Fruit fly (Drosophila melanogaster) whole organism, embryonic: Measurements from ENCODE around the gene CG42495.

Experiments
- Abd-B ChIP-seq: fragments of 200-800 bp; sonication (Bioruptor generic); optimal IDR thresholded peaks from 2 replicates; lab custom pipeline; 2018; ENCODE audit warnings: missing biosample characterization, mild to moderate bottlenecking, missing genetic modification characterization, moderate library complexity
- Bteb2 ChIP-seq: fragments of 200-800 bp; sonication (Bioruptor generic); optimal IDR thresholded peaks from 2 replicates; lab custom pipeline; 2016; ENCODE audit warnings: missing biosample characterization, missing genetic modification characterization
- CG12104 ChIP-seq: fragments of 200-800 bp; sonication (Bioruptor generic); optimal IDR thresholded peaks from 3 replicates; lab custom pipeline; 2016; ENCODE audit warnings: missing biosample characterization, missing genetic modification characterization
- CG12391 ChIP-seq: fragments of 200-800 bp; sonication (Bioruptor generic); optimal IDR thresholded peaks from 3 replicates; lab custom pipeline; 2018; ENCODE audit warnings: missing biosample characterization, mild to moderate bottlenecking, missing genetic modification characterization, moderate library complexity
- CG13296 ChIP-seq: fragments of 200-800 bp; sonication (Bioruptor generic); optimal IDR thresholded peaks from 3 replicates; lab custom pipeline; 2018; ENCODE audit warnings: missing biosample characterization, mild to moderate bottlenecking, missing genetic modification characterization
- CG14014 ChIP-seq: fragments of 200-800 bp; sonication (Bioruptor generic); IDR thresholded peaks from 2 replicates; pipeline ENCODE4 v1.3.6; 2022; ENCODE audit warnings: missing biosample characterization, missing genetic modification characterization
- CG15011 ChIP-seq: fragments of 200-800 bp; sonication (Bioruptor generic); optimal IDR thresholded peaks from 3 replicates; lab custom pipeline; 2018; ENCODE audit warnings: missing biosample characterization, mild to moderate bottlenecking, missing genetic modification characterization
- CG2889 ChIP-seq: fragments of 200-800 bp; sonication (Bioruptor generic); IDR thresholded peaks from 3 replicates; pipeline ENCODE4 v1.3.6; 2022; ENCODE audit warnings: missing biosample characterization, missing genetic modification characterization
- CG32767 ChIP-seq: fragments of 200-800 bp; sonication (Bioruptor generic); IDR thresholded peaks from 2 replicates; pipeline ENCODE4 v1.3.6; 2022; ENCODE audit warnings: missing biosample characterization, missing genetic modification characterization
- CG4617 ChIP-seq: fragments of 200-800 bp; sonication (Bioruptor generic); optimal IDR thresholded peaks from 3 replicates; lab custom pipeline; 2016; ENCODE audit warnings: missing biosample characterization, missing genetic modification characterization, borderline replicate concordance
- CG4854 ChIP-seq: fragments of 200-800 bp; sonication (Bioruptor generic); optimal IDR thresholded peaks from 2 replicates; lab custom pipeline; 2016; ENCODE audit warnings: missing biosample characterization, missing genetic modification characterization, inconsistent platforms
- CG6683 ChIP-seq: fragments of 200-800 bp; sonication (Bioruptor generic); optimal IDR thresholded peaks from 2 replicates; lab custom pipeline; 2017; ENCODE audit warnings: missing biosample characterization, mild to moderate bottlenecking, missing genetic modification characterization, missing genetic modification reagents
- CG7372 ChIP-seq: fragments of 200-800 bp; sonication (Bioruptor generic); IDR thresholded peaks from 2 replicates; pipeline ENCODE4 v1.3.6; 2022; ENCODE audit warnings: missing biosample characterization, missing genetic modification characterization
- CG7745 ChIP-seq: fragments of 200-800 bp; sonication (Bioruptor generic); optimal IDR thresholded peaks from 2 replicates; lab custom pipeline; 2018; ENCODE audit warnings: missing biosample characterization, mild to moderate bottlenecking, missing genetic modification characterization, moderate library complexity
- CG7786 ChIP-seq: fragments of 200-800 bp; sonication (Bioruptor generic); optimal IDR thresholded peaks from 2 replicates; lab custom pipeline; 2016; ENCODE audit warnings: missing biosample characterization, missing genetic modification characterization
- CG8290 ChIP-seq, 3 experiments: fragments of 200-800 bp; sonication (Bioruptor generic); optimal IDR thresholded peaks; 2 replicates each; lab custom pipeline; 2016 to 2019; ENCODE audit warnings: missing biosample characterization in 3 of 3, missing genetic modification characterization in 3 of 3, mild to moderate bottlenecking in 2 of 3, moderate library complexity in 1 of 3
- CG8478 ChIP-seq: fragments of >200 bp; optimal IDR thresholded peaks from 2 replicates; lab custom pipeline; 2018
- CG8924 ChIP-seq: fragments of 200-800 bp; optimal IDR thresholded peaks from 3 replicates; lab custom pipeline; 2019; ENCODE audit warnings: missing biosample characterization, mild to moderate bottlenecking, missing genetic modification characterization, moderate library complexity
- CTCF ChIP-seq: fragments of 200-800 bp; sonication (Bioruptor generic); optimal IDR thresholded peaks from 2 replicates; lab custom pipeline; 2017; ENCODE audit warnings: missing biosample characterization, mild to moderate bottlenecking, missing genetic modification characterization, moderate library complexity
- CrebB ChIP-seq: fragments of 200-800 bp; sonication (Bioruptor generic); optimal IDR thresholded peaks from 3 replicates; lab custom pipeline; 2018; ENCODE audit warnings: missing biosample characterization, mild to moderate bottlenecking, missing genetic modification characterization
- Dref ChIP-seq: fragments of 200-800 bp; sonication (Bioruptor generic); IDR thresholded peaks from 2 replicates; pipeline ENCODE4 v1.3.6; 2022; ENCODE audit warnings: missing biosample characterization, missing genetic modification characterization
- Ets65A ChIP-seq: fragments of 200-800 bp; sonication (Bioruptor generic); peaks from one replicate; lab custom pipeline; 2016; ENCODE audit warnings: missing biosample characterization, missing genetic modification characterization
- Gsc ChIP-seq: fragments of 200-800 bp; sonication (Bioruptor generic); IDR thresholded peaks from 2 replicates; pipeline ENCODE4 v1.3.6; 2022; ENCODE audit warnings: missing biosample characterization, missing genetic modification characterization
- Hand ChIP-seq: fragments of 200-800 bp; sonication (Bioruptor generic); optimal IDR thresholded peaks from 2 replicates; lab custom pipeline; 2017; ENCODE audit warnings: mild to moderate bottlenecking, missing biosample characterization, missing genetic modification reagents, missing genetic modification characterization
- Hr3 ChIP-seq: fragments of 200-800 bp; sonication (Bioruptor generic); optimal IDR thresholded peaks from 3 replicates; lab custom pipeline; 2016; ENCODE audit warnings: missing biosample characterization, missing genetic modification characterization
- Hsf ChIP-seq: fragments of 200-800 bp; sonication (Bioruptor generic); optimal IDR thresholded peaks from 3 replicates; lab custom pipeline; 2016; ENCODE audit warnings: missing biosample characterization, missing genetic modification characterization
- Mes4 ChIP-seq: fragments of 200-800 bp; sonication (Bioruptor generic); optimal IDR thresholded peaks from 2 replicates; lab custom pipeline; 2016; ENCODE audit warnings: missing biosample characterization, missing genetic modification characterization
- Pdp1 ChIP-seq, 2 experiments: fragments of 200-800 bp; sonication (Bioruptor generic); optimal IDR thresholded peaks; 3 replicates each; lab custom pipeline; 2016; ENCODE audit warnings: missing biosample characterization in 2 of 2, missing genetic modification characterization in 2 of 2, mild to moderate bottlenecking in 1 of 2, moderate library complexity in 1 of 2
- Sox102F ChIP-seq: fragments of 200-800 bp; sonication (Bioruptor generic); optimal IDR thresholded peaks from 2 replicates; lab custom pipeline; 2018; ENCODE audit warnings: missing biosample characterization, mild to moderate bottlenecking, missing genetic modification characterization, moderate library complexity
- TFAM ChIP-seq: fragments of 200-800 bp; sonication (Bioruptor generic); optimal IDR thresholded peaks from 2 replicates; lab custom pipeline; 2017; ENCODE audit warnings: missing biosample characterization, missing genetic modification characterization, inconsistent platforms
- br ChIP-seq: fragments of >200 bp; optimal IDR thresholded peaks from 2 replicates; lab custom pipeline; 2017
- cad ChIP-seq: fragments of >200 bp; optimal IDR thresholded peaks from 2 replicates; lab custom pipeline; 2017; ENCODE audit warnings: missing biosample characterization, missing genetic modification characterization
- caup ChIP-seq: fragments of 200-800 bp; sonication (Bioruptor generic); optimal IDR thresholded peaks from 3 replicates; lab custom pipeline; 2017; ENCODE audit warnings: missing biosample characterization, mild to moderate bottlenecking, missing genetic modification characterization, moderate library complexity; ENCODE audit not compliant: severe bottlenecking
- croc ChIP-seq: fragments of 200-800 bp; sonication (Bioruptor generic); conservative IDR thresholded peaks from 3 replicates; pipeline ENCODE4 v1.3.6; 2022; ENCODE audit warnings: missing biosample characterization, missing genetic modification characterization
- crol ChIP-seq: fragments of 200-800 bp; sonication (Bioruptor generic); IDR thresholded peaks from 2 replicates; pipeline ENCODE4 v1.3.6; 2022; ENCODE audit warnings: missing biosample characterization, missing genetic modification characterization
- dmrt11E ChIP-seq: fragments of 200-800 bp; sonication (Bioruptor generic); optimal IDR thresholded peaks from 3 replicates; lab custom pipeline; 2018; ENCODE audit warnings: missing biosample characterization, mild to moderate bottlenecking, missing genetic modification characterization, moderate library complexity
- dmrt99B ChIP-seq: fragments of 200-800 bp; sonication (Bioruptor generic); optimal IDR thresholded peaks from 2 replicates; lab custom pipeline; 2018; ENCODE audit warnings: missing biosample characterization, mild to moderate bottlenecking, missing genetic modification characterization, moderate library complexity
- dpn ChIP-seq, 2 experiments: fragments of 200-800 bp; sonication (Bioruptor generic); optimal IDR thresholded peaks; 3 replicates each; lab custom pipeline; 2016; ENCODE audit warnings: missing biosample characterization in 2 of 2, missing genetic modification characterization in 2 of 2
- ewg ChIP-seq: fragments of 200-800 bp; sonication (Bioruptor generic); optimal IDR thresholded peaks from 3 replicates; lab custom pipeline; 2017; ENCODE audit warnings: mild to moderate bottlenecking, missing biosample characterization, missing genetic modification reagents, missing genetic modification characterization
- fu2 ChIP-seq: fragments of 200-800 bp; sonication (Bioruptor generic); optimal IDR thresholded peaks from 2 replicates; lab custom pipeline; 2016; ENCODE audit warnings: missing biosample characterization, missing genetic modification characterization
- gfzf ChIP-seq: fragments of 200-800 bp; sonication (Bioruptor generic); optimal IDR thresholded peaks from 2 replicates; lab custom pipeline; 2016; ENCODE audit warnings: missing biosample characterization, mild to moderate bottlenecking, missing genetic modification characterization, moderate library complexity
- grn ChIP-seq: fragments of 200-800 bp; sonication (Bioruptor generic); optimal IDR thresholded peaks from 3 replicates; lab custom pipeline; 2017; ENCODE audit warnings: missing biosample characterization, missing genetic modification characterization
- h ChIP-seq: fragments of >200 bp; optimal IDR thresholded peaks from 2 replicates; lab custom pipeline; 2017
- jumu ChIP-seq: fragments of 200-800 bp; sonication (Bioruptor generic); optimal IDR thresholded peaks from 3 replicates; lab custom pipeline; 2016; ENCODE audit warnings: missing biosample characterization, missing genetic modification characterization
- lab ChIP-seq: fragments of 200-800 bp; sonication (Bioruptor generic); optimal IDR thresholded peaks from 3 replicates; lab custom pipeline; 2017; ENCODE audit warnings: missing biosample characterization, missing genetic modification characterization, mild to moderate bottlenecking, moderate library complexity, missing genetic modification reagents
- mirr ChIP-seq: fragments of 200-800 bp; sonication (Bioruptor generic); optimal IDR thresholded peaks from 3 replicates; lab custom pipeline; 2018; ENCODE audit warnings: missing biosample characterization, mild to moderate bottlenecking, missing genetic modification characterization
- pan ChIP-seq, 4 experiments: fragments of >200 bp in 3 of 4; fragments of 200-800 bp in 1 of 4; sonication (Bioruptor generic) in 1 of 4; optimal IDR thresholded peaks in 3 of 4; IDR thresholded peaks in 1 of 4; 2 replicates each; pipeline versions ENCODE4 v1.3.6 to Lab custom; 2017 to 2022; ENCODE audit warnings: missing biosample characterization in 2 of 4, missing genetic modification characterization in 2 of 4, mixed read lengths in 1 of 4
- pfk ChIP-seq: fragments of 200-800 bp; sonication (Bioruptor generic); optimal IDR thresholded peaks from 2 replicates; lab custom pipeline; 2018; ENCODE audit warnings: missing biosample characterization, mild to moderate bottlenecking, missing genetic modification characterization, moderate library complexity
- seq ChIP-seq: fragments of 200-800 bp; sonication (Bioruptor generic); IDR thresholded peaks from 2 replicates; pipeline ENCODE4 v1.3.6; 2022; ENCODE audit warnings: missing biosample characterization, missing genetic modification characterization
- so ChIP-seq: fragments of 200-800 bp; sonication (Bioruptor generic); IDR thresholded peaks from 3 replicates; pipeline ENCODE4 v1.3.6; 2022; ENCODE audit warnings: missing biosample characterization, missing genetic modification characterization
- tin ChIP-seq: fragments of 200-800 bp; sonication (Bioruptor generic); optimal IDR thresholded peaks from 3 replicates; lab custom pipeline; 2016; ENCODE audit warnings: missing biosample characterization, missing genetic modification characterization

CG42495 gene

DNA sequence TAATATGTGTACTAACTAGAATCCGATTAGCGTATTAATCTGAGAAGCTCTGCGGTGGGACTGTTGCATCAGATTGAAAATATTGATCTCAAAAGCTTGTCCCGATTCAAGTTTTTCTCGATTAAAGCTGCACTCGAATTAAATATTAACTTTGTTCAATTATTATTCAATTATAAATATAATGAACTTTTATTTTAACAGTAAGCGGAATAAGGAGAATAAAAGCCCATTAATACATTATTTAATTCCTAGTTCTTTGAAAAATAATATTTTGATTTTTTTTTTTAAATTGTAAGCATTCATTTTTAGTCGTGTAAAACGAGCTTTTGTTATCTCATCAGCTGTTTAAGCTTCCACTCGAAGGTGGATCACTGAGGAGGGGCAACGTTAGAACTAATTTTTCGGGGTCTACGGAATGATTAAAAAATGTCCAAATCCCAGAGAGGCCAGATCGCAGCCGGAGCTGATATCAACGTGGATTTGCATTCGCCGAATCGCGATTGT, 8.3 kb downstream of the CG42495 start, which contains the start of the genes GNBP2 and GNBP1 (continued):
- TF ChIP-seq croc (GFP tag; lab: Robert Waterston, UW) (0 out of 3 replicates have a peak, but pooled peaks have one; percentile 18), fu2 (GFP tag; lab: Kevin White, UChicago) (no peak), CrebB (tag; lab: Kevin White, UChicago) (no peak), cad (no peak), CG13296 (GFP tag; lab: Kevin White, UChicago) (peak; percentile 48), Hsf (GFP tag; lab: Kevin White, UChicago) (no peak), CG4617 (GFP tag; lab: Kevin White, UChicago) (no peak), Hand (GFP tag; lab: Kevin White, UChicago) (no peak), Bteb2 (GFP tag; lab: Kevin White, UChicago) (no peak), grn (GFP tag; lab: Kevin White, UChicago) (no peak), CG8290 (GFP tag; optimal IDR thresholded peaks at IDR 0.05; lab: Kevin White, UChicago) (no peak), CG8290 (tag; optimal IDR thresholded peaks at IDR 0.05; lab: Kevin White, UChicago) (no peak), CG2889 (GFP tag; lab: Robert Waterston, UW) (no peak), CG7372 (GFP tag; lab: Robert Waterston, UW) (peak; percentile 50; the same call in 1 of the 2 replicates), Mes4 (GFP tag; lab: Kevin White, UChicago) (no peak), CG15011 (GFP tag; lab: Kevin White, UChicago) (no peak), jumu (GFP tag; lab: Kevin White, UChicago) (no peak), Abd-B (GFP tag; lab: Kevin White, UChicago) (peak; percentile 39), dmrt99B (tag; lab: Kevin White, UChicago) (peak; percentile 78), Ets65A (GFP tag; lab: Kevin White, UChicago) (peak; percentile 59), dmrt11E (tag; lab: Kevin White, UChicago) (no peak), CG6683 (peak; percentile 27), CG8478 (lab: Kevin White, UChicago) (no peak), CG14014 (peak; percentile 41; the same call in 1 of the 2 replicates), h (no peak), so (GFP tag; lab: Robert Waterston, UW) (0 out of 3 replicates have a peak, but pooled peaks have one; percentile 31), CG12391 (tag; lab: Kevin White, UChicago) (peak; percentile 72), caup (GFP tag; lab: Kevin White, UChicago) (peak; percentile 31), CG7786 (no peak), CG12104 (no peak), Gsc (GFP tag; lab: Robert Waterston, UW) (no peak), CG8924 (tag; lab: Kevin White, UChicago) (peak; percentile 59), dpn (GFP tag; optimal IDR thresholded peaks at IDR 0.05; lab: Kevin White, UChicago) (peak in 1 of 2 experiments; percentile 12), CTCF (GFP tag; lab: Kevin White, UChicago) (no peak), br (lab: Kevin White, UChicago) (no peak), lab (peak; percentile 79), crol (GFP tag; lab: Robert Waterston, UW) (no peak), seq (GFP tag; lab: Robert Waterston, UW) (no peak), Hr3 (GFP tag; lab: Kevin White, UChicago) (peak; percentile 15), pfk (no peak), Pdp1 (GFP tag; optimal IDR thresholded peaks at IDR 0.05; lab: Kevin White, UChicago) (peak in 1 of 2 experiments; percentile 34), Sox102F (GFP tag; lab: Kevin White, UChicago) (peak; percentile 78), Dref (no peak), CG4854 (GFP tag; lab: Kevin White, UChicago) (no peak), ewg (GFP tag; lab: Kevin White, UChicago) (peak; percentile 11), mirr (GFP tag; lab: Kevin White, UChicago) (no peak), tin (GFP tag; lab: Kevin White, UChicago) (no peak), gfzf (GFP tag; lab: Kevin White, UChicago) (no peak), TFAM (GFP tag; lab: Kevin White, UChicago) (no peak), CG7745 (tag; lab: Kevin White, UChicago) (no peak), CG32767 (GFP tag; lab: Robert Waterston, UW) (no peak), pan (optimal IDR thresholded peaks at IDR 0.05; lab: Kevin White, UChicago) (no peak), pan (GFP tag; optimal IDR thresholded peaks at IDR 0.05 in 1 of 2, IDR thresholded peaks at IDR 0.05 in 1 of 2) (peak in 1 of 2 experiments; percentile 86)
